Worm (Caenorhabditis elegans) whole organism, mixed stage, embryonic: ENCODE data around the gene F21A3.11.

ENCODE experiments used
- blmp-1 ChIP-seq: fragments of 150-350 bp; optimal IDR thresholded peaks from 2 replicates; lab custom pipeline; 2014; ENCODE audit warnings: missing biosample characterization, missing genetic modification characterization
- ceh-39 ChIP-seq: fragments of 150-350 bp; optimal IDR thresholded peaks from 2 replicates; lab custom pipeline; 2014; ENCODE audit warnings: missing biosample characterization, missing genetic modification characterization
- ces-1 ChIP-seq: fragments of 150-350 bp; optimal IDR thresholded peaks from 2 replicates; lab custom pipeline; 2014; ENCODE audit warnings: missing biosample characterization, missing genetic modification reagents, missing genetic modification characterization
- drap-1 ChIP-seq: fragments of 200-800 bp; sonication (Bioruptor generic); optimal IDR thresholded peaks from 3 replicates; lab custom pipeline; 2018; ENCODE audit warnings: mild to moderate bottlenecking, missing genetic modification characterization, missing compliant biosample characterization
- elt-1 ChIP-seq: sonication (generic microtip); optimal IDR thresholded peaks from 2 replicates; lab custom pipeline; 2017; ENCODE audit warnings: missing genetic modification characterization, mild to moderate bottlenecking, missing compliant biosample characterization, antibody characterized with exemption, moderate library complexity, borderline replicate concordance; ENCODE audit not compliant: insufficient read depth
- lsy-2 ChIP-seq: fragments of 150-350 bp; optimal IDR thresholded peaks from 2 replicates; lab custom pipeline; 2014; ENCODE audit warnings: missing biosample characterization, missing genetic modification characterization
- nhr-12 ChIP-seq: fragments of 150-350 bp; optimal IDR thresholded peaks from 2 replicates; lab custom pipeline; 2014; ENCODE audit warnings: missing biosample characterization, missing genetic modification characterization
- nhr-237 ChIP-seq: fragments of 150-350 bp; optimal IDR thresholded peaks from 2 replicates; lab custom pipeline; 2014; ENCODE audit warnings: missing biosample characterization, missing genetic modification characterization
- pha-4 ChIP-seq: fragments of 150-350 bp; optimal IDR thresholded peaks from 2 replicates; lab custom pipeline; 2018; ENCODE audit warnings: missing biosample characterization, missing genetic modification reagents, missing genetic modification characterization
- unc-62 ChIP-seq: fragments of 150-350 bp; optimal IDR thresholded peaks from 2 replicates; lab custom pipeline; 2014; ENCODE audit warnings: missing biosample characterization, missing genetic modification reagents, missing genetic modification characterization
- ztf-11 ChIP-seq: fragments of 150-350 bp; optimal IDR thresholded peaks from 2 replicates; lab custom pipeline; 2014; ENCODE audit warnings: missing biosample characterization, missing genetic modification characterization

DNA sequence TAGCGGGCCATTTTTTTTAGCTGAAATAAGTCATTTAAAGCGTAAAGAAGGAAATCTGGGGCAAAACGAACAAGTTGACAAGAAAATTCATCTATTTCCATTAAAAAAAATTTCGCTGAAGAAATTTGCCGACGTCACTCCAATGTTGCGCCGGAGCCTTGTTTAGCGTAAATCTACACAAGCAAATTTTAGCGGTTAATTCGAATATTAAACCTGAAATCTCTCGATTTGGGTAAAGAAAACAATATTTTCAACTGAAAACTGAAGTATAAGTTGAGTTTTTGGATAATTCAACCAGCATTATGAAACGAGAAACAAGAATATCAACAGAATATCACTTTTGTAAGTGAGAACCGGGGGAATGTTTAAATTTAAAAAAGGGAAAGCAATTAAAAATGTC is 45.4 kb upstream of the F21A3.11 start, which contains the start of gene F28F8.9:
- peak; percentile 10 for TF ChIP-seq lsy-2 (tag; lab: Kevin White, UChicago)
- no peak for TF ChIP-seq ceh-39 (tag; lab: Kevin White, UChicago)
- no peak for TF ChIP-seq ztf-11 (tag; lab: Kevin White, UChicago)
- TF ChIP-seq nhr-12 (tag; lab: Kevin White, UChicago), result no peak
- peak; percentile 43 for TF ChIP-seq ces-1 (GFP tag; lab: Kevin White, UChicago)
- TF ChIP-seq blmp-1, result no peak
- peak; percentile 26 for TF ChIP-seq pha-4
- TF ChIP-seq elt-1, result no peak
- no peak for TF ChIP-seq nhr-237 (tag; lab: Kevin White, UChicago)
- no peak for TF ChIP-seq unc-62
- no peak for TF ChIP-seq drap-1 (GFP tag; lab: Kevin White, UChicago)
